Fruit fly (Drosophila melanogaster) whole organism, pupa: ENCODE data around the gene CG8543.
"Not testable (repeated sequence)": the region's sequence is repeated elsewhere in the genome, so short reads cannot be mapped to it uniquely, and the experiment has no call there.

Experiments
- CG10348 ChIP-seq: fragments of 200-800 bp; sonication (Bioruptor generic); IDR thresholded peaks from 2 replicates; pipeline ENCODE4 v1.3.6; 2022; ENCODE audit warnings: missing biosample characterization, missing genetic modification characterization
- CG12605 ChIP-seq: fragments of 200-800 bp; sonication (Bioruptor generic); IDR thresholded peaks from 2 replicates; pipeline ENCODE4 v1.3.6; 2022; ENCODE audit warnings: missing biosample characterization, missing genetic modification characterization
- CG13204 ChIP-seq: fragments of 200-800 bp; sonication (Bioruptor generic); optimal IDR thresholded peaks from 2 replicates; lab custom pipeline; 2018; ENCODE audit warnings: missing biosample characterization, mild to moderate bottlenecking, missing genetic modification characterization, moderate library complexity
- CG14655 ChIP-seq: fragments of 200-800 bp; sonication (Bioruptor generic); optimal IDR thresholded peaks from 3 replicates; lab custom pipeline; 2017; ENCODE audit warnings: mild to moderate bottlenecking, missing biosample characterization, missing genetic modification reagents, missing genetic modification characterization
- CG15710 ChIP-seq: fragments of 200-800 bp; sonication (Bioruptor generic); optimal IDR thresholded peaks from 2 replicates; lab custom pipeline; 2018; ENCODE audit warnings: missing biosample characterization, mild to moderate bottlenecking, missing genetic modification characterization, moderate library complexity
- CG17806 ChIP-seq: fragments of 200-800 bp; sonication (Bioruptor generic); optimal IDR thresholded peaks from 2 replicates; lab custom pipeline; 2018; ENCODE audit warnings: missing biosample characterization, mild to moderate bottlenecking, missing genetic modification characterization, moderate library complexity
- CG32121 ChIP-seq: fragments of 200-800 bp; sonication (Bioruptor generic); IDR thresholded peaks from 2 replicates; pipeline ENCODE4 v1.3.6; 2022; ENCODE audit warnings: missing biosample characterization, missing genetic modification characterization
- CG34367 ChIP-seq: fragments of 200-800 bp; sonication (Bioruptor generic); optimal IDR thresholded peaks from 2 replicates; lab custom pipeline; 2018; ENCODE audit warnings: missing biosample characterization, mild to moderate bottlenecking, missing genetic modification characterization
- CG4496 ChIP-seq: fragments of 200-800 bp; sonication (Bioruptor generic); IDR thresholded peaks from 3 replicates; pipeline ENCODE4 v1.3.6; 2022; ENCODE audit warnings: missing biosample characterization, missing genetic modification characterization
- CG8159 ChIP-seq: fragments of 200-800 bp; sonication (Bioruptor generic); optimal IDR thresholded peaks from 3 replicates; lab custom pipeline; 2018; ENCODE audit warnings: missing biosample characterization, mild to moderate bottlenecking, missing genetic modification characterization, moderate library complexity
- CG8301 ChIP-seq: fragments of 200-800 bp; sonication (Bioruptor generic); optimal IDR thresholded peaks from 2 replicates; lab custom pipeline; 2018; ENCODE audit warnings: missing biosample characterization, mild to moderate bottlenecking, missing genetic modification characterization
- CG9948 ChIP-seq: fragments of 200-800 bp; sonication (Bioruptor generic); optimal IDR thresholded peaks from 2 replicates; lab custom pipeline; 2018; ENCODE audit warnings: missing biosample characterization, mild to moderate bottlenecking, missing genetic modification characterization, moderate library complexity
- D1 ChIP-seq: fragments of 200-800 bp; sonication (Bioruptor generic); optimal IDR thresholded peaks from 2 replicates; lab custom pipeline; 2018; ENCODE audit warnings: missing biosample characterization, mild to moderate bottlenecking, missing genetic modification characterization, moderate library complexity
- EcR ChIP-seq: fragments of 200-800 bp; sonication (Bioruptor generic); optimal IDR thresholded peaks from 3 replicates; lab custom pipeline; 2019; ENCODE audit warnings: missing biosample characterization, missing genetic modification characterization, mild to moderate bottlenecking, moderate library complexity, missing genetic modification reagents
- Ets98B ChIP-seq: fragments of 200-800 bp; sonication (Bioruptor generic); IDR thresholded peaks from 2 replicates; pipeline ENCODE4 v1.3.6; 2022; ENCODE audit warnings: missing biosample characterization, missing genetic modification characterization
- Pif1A ChIP-seq: fragments of 200-800 bp; sonication (Bioruptor generic); optimal IDR thresholded peaks from 3 replicates; lab custom pipeline; 2016; ENCODE audit warnings: missing biosample characterization, missing genetic modification characterization
- Pif1B ChIP-seq: fragments of 200-800 bp; sonication (Bioruptor generic); optimal IDR thresholded peaks from 3 replicates; lab custom pipeline; 2016; ENCODE audit warnings: missing biosample characterization, missing genetic modification characterization
- Snoo ChIP-seq: fragments of 200-800 bp; sonication (Bioruptor generic); optimal IDR thresholded peaks from 3 replicates; lab custom pipeline; 2017; ENCODE audit warnings: missing biosample characterization, mild to moderate bottlenecking, missing genetic modification characterization, inconsistent platforms
- fd96Ca ChIP-seq: fragments of 200-800 bp; sonication (Bioruptor generic); IDR thresholded peaks from 3 replicates; pipeline ENCODE4 v1.3.6; 2022; ENCODE audit warnings: missing biosample characterization, missing genetic modification characterization
- gl ChIP-seq: fragments of 200-800 bp; sonication (Bioruptor generic); optimal IDR thresholded peaks from 2 replicates; lab custom pipeline; 2018; ENCODE audit warnings: missing biosample characterization, mild to moderate bottlenecking, missing genetic modification characterization
- rn ChIP-seq: fragments of 200-800 bp; sonication (Bioruptor generic); IDR thresholded peaks from 2 replicates; pipeline ENCODE4 v1.3.6; 2022; ENCODE audit warnings: missing biosample characterization, missing genetic modification characterization

Gene CG8543

dm6 chr3L:7498731-7499130 lies 28.6 kb upstream of the CG8543 start, which contains the start of gene CG8539:
Gene CG8539, minus strand, starts transcription at chr3L:7498831.
- not testable (repeated sequence) for TF ChIP-seq Ets98B (GFP tag; lab: Robert Waterston, UW); D1; Pif1A

dm6 chr3L:7496097-7496496 lies 26.0 kb upstream of the CG8543 start, which contains the start of gene Cyp4d8:
Gene Cyp4d8, minus strand, starts transcription at chr3L:7496197.
- TF ChIP-seq gl (no peak), CG14655 (GFP tag; lab: Kevin White, UChicago) (no peak), CG32121 (no peak), CG10348 (GFP tag; lab: Robert Waterston, UW) (no peak), rn (GFP tag; lab: Robert Waterston, UW) (no peak), fd96Ca (GFP tag; lab: Robert Waterston, UW) (no peak), CG17806 (tag; lab: Kevin White, UChicago) (no peak), D1 (no peak), CG13204 (GFP tag; lab: Kevin White, UChicago) (no peak), CG15710 (no peak), CG8301 (no peak)

dm6 chr3L:7491564-7491963 lies 21.5 kb upstream of the CG8543 start, which contains the start of gene Cyp316a1:
Gene Cyp316a1, plus strand, starts transcription at chr3L:7491864.
- TF ChIP-seq CG9948 (tag; lab: Kevin White, UChicago) (no peak), rn (GFP tag; lab: Robert Waterston, UW) (no peak), CG4496 (GFP tag; lab: Robert Waterston, UW) (no peak), fd96Ca (GFP tag; lab: Robert Waterston, UW) (no peak), Ets98B (GFP tag; lab: Robert Waterston, UW) (no peak), Pif1B (GFP tag; lab: Kevin White, UChicago) (no peak), CG14655 (GFP tag; lab: Kevin White, UChicago) (no peak), CG13204 (GFP tag; lab: Kevin White, UChicago) (no peak), EcR (GFP tag; lab: Kevin White, UChicago) (no peak), CG17806 (tag; lab: Kevin White, UChicago) (no peak), D1 (no peak), CG8301 (no peak), CG34367 (no peak), CG32121 (no peak), CG15710 (no peak)

dm6 chr3L:7485667-7486066 lies 15.6 kb upstream of the CG8543 start, which contains the start of gene mthl6:
Gene mthl6, plus strand, starts transcription at chr3L:7485967.
- TF ChIP-seq CG10348 (GFP tag; lab: Robert Waterston, UW) (no peak), D1 (no peak), CG17806 (tag; lab: Kevin White, UChicago) (no peak), rn (GFP tag; lab: Robert Waterston, UW) (no peak), CG34367 (no peak), EcR (GFP tag; lab: Kevin White, UChicago) (no peak), CG4496 (GFP tag; lab: Robert Waterston, UW) (no peak), fd96Ca (GFP tag; lab: Robert Waterston, UW) (no peak)

dm6 chr3L:7475270-7475669 lies 5.2 kb upstream of the CG8543 start, which contains the start of gene CG43292:
Gene CG43292, plus strand, starts transcription at chr3L:7475570.
- TF ChIP-seq CG10348 (GFP tag; lab: Robert Waterston, UW) (no peak), CG8159 (tag; lab: Kevin White, UChicago) (no peak), fd96Ca (GFP tag; lab: Robert Waterston, UW) (no peak), CG4496 (GFP tag; lab: Robert Waterston, UW) (no peak), D1 (no peak), gl (no peak), CG9948 (tag; lab: Kevin White, UChicago) (no peak), CG12605 (GFP tag; lab: Robert Waterston, UW) (no peak), rn (GFP tag; lab: Robert Waterston, UW) (no peak), CG15710 (no peak), CG17806 (tag; lab: Kevin White, UChicago) (no peak), CG32121 (no peak), Snoo (tag; lab: Kevin White, UChicago) (no peak), CG13204 (GFP tag; lab: Kevin White, UChicago) (no peak), CG14655 (GFP tag; lab: Kevin White, UChicago) (no peak), CG34367 (no peak), Pif1A (no peak), Pif1B (GFP tag; lab: Kevin White, UChicago) (no peak)

dm6 chr3L:7471259-7471658 lies 1.2 kb upstream of the CG8543 start, which contains the start of gene CG8541:
Gene CG8541, plus strand, starts transcription at chr3L:7471559.
- TF ChIP-seq gl (no peak), EcR (GFP tag; lab: Kevin White, UChicago) (no peak), CG12605 (GFP tag; lab: Robert Waterston, UW) (no peak), D1 (no peak), CG32121 (no peak), Pif1B (GFP tag; lab: Kevin White, UChicago) (no peak), CG8301 (no peak), Snoo (tag; lab: Kevin White, UChicago) (no peak)

- no peak for TF ChIP-seq Ets98B (GFP tag; lab: Robert Waterston, UW)
- TF ChIP-seq CG8301: no peak
- TF ChIP-seq gl: no peak
- no peak for TF ChIP-seq CG15710
- no peak for TF ChIP-seq CG17806 (tag; lab: Kevin White, UChicago)
- no peak for TF ChIP-seq Pif1B (GFP tag; lab: Kevin White, UChicago)
- TF ChIP-seq Pif1A: no peak
- no peak for TF ChIP-seq rn (GFP tag; lab: Robert Waterston, UW)
- no peak for TF ChIP-seq CG8159 (tag; lab: Kevin White, UChicago)
- TF ChIP-seq D1: no peak
- TF ChIP-seq CG4496 (GFP tag; lab: Robert Waterston, UW): no peak
- no peak for TF ChIP-seq CG13204 (GFP tag; lab: Kevin White, UChicago)
- TF ChIP-seq Snoo (tag; lab: Kevin White, UChicago): no peak
- TF ChIP-seq CG9948 (tag; lab: Kevin White, UChicago): no peak
- no peak for TF ChIP-seq fd96Ca (GFP tag; lab: Robert Waterston, UW)
Observed at dm6 chr3L:7465209-7465608, 4.9 kb downstream of the CG8543 start, which contains the start of the genes CG42660, CG42661 and Tsp66A. Gene CG42660, plus strand, starts transcription at chr3L:7465509. Gene CG42661, plus strand, starts transcription at chr3L:7465509. Gene Tsp66A, plus strand, starts transcription at chr3L:7465509.
